Worm (Caenorhabditis elegans) whole organism, L1 larva: ENCODE data around the gene zhp-4.
A peak's percentile ranks its signal among the peaks of the same experiment; 100 is the strongest.

Experiments used
- C04F5.9 ChIP-seq: sonication (generic microtip); optimal IDR thresholded peaks from 2 replicates; lab custom pipeline; 2016; ENCODE audit warnings: missing genetic modification characterization, missing compliant biosample characterization
- C16A3.4 ChIP-seq: fragments of 150-350 bp; optimal IDR thresholded peaks from 2 replicates; lab custom pipeline; 2014; ENCODE audit warnings: missing biosample characterization, missing genetic modification characterization
- F16B12.6 ChIP-seq: fragments of 150-350 bp; optimal IDR thresholded peaks from 2 replicates; lab custom pipeline; 2014; ENCODE audit warnings: missing biosample characterization, missing genetic modification characterization
- Y116A8C.19 ChIP-seq: sonication (generic microtip); optimal IDR thresholded peaks from 2 replicates; lab custom pipeline; 2016; ENCODE audit warnings: missing compliant biosample characterization, missing genetic modification characterization, borderline replicate concordance
- aha-1 ChIP-seq: fragments of 150-350 bp; optimal IDR thresholded peaks from 2 replicates; lab custom pipeline; 2014; ENCODE audit warnings: missing biosample characterization, missing genetic modification characterization
- alr-1 ChIP-seq: fragments of 200-800 bp; sonication (Bioruptor generic); optimal IDR thresholded peaks from 2 replicates; lab custom pipeline; 2018; ENCODE audit warnings: borderline replicate concordance, mild to moderate bottlenecking, missing genetic modification characterization, missing compliant biosample characterization
- blmp-1 ChIP-seq: fragments of 150-350 bp; optimal IDR thresholded peaks from 2 replicates; lab custom pipeline; 2014; ENCODE audit warnings: missing biosample characterization, missing genetic modification characterization
- ceh-63 ChIP-seq: fragments of 200-800 bp; sonication (Bioruptor generic); optimal IDR thresholded peaks from 2 replicates; lab custom pipeline; 2018; ENCODE audit warnings: mild to moderate bottlenecking, missing genetic modification characterization, missing compliant biosample characterization
- ceh-8 ChIP-seq: fragments of 200-800 bp; sonication (Bioruptor generic); optimal IDR thresholded peaks from 2 replicates; lab custom pipeline; 2018; ENCODE audit warnings: mild to moderate bottlenecking, missing genetic modification characterization, moderate library complexity, missing compliant biosample characterization
- ceh-90 ChIP-seq: sonication (generic microtip); optimal IDR thresholded peaks from 2 replicates; lab custom pipeline; 2016; ENCODE audit warnings: missing genetic modification characterization, missing compliant biosample characterization
- dpl-1 ChIP-seq, 3 experiments: fragments of 150-350 bp in 2 of 3; sonication (generic microtip) in 1 of 3; optimal IDR thresholded peaks; 2 replicates each; lab custom pipeline; 2014 to 2017; ENCODE audit warnings: missing biosample characterization in 3 of 3, missing genetic modification characterization in 3 of 3, missing genetic modification reagents in 3 of 3
- egl-13 ChIP-seq: sonication (generic microtip); optimal IDR thresholded peaks from 2 replicates; lab custom pipeline; 2016; ENCODE audit warnings: missing genotype, missing genetic modification reagents, missing genetic modification characterization, missing compliant biosample characterization
- egl-27 ChIP-seq, 2 experiments: fragments of 150-350 bp in 1 of 2; sonication (generic microtip); optimal IDR thresholded peaks; 3 replicates each; lab custom pipeline; 2017 to 2018; ENCODE audit warnings: missing biosample characterization in 2 of 2, missing genetic modification characterization in 2 of 2, missing genetic modification reagents in 2 of 2
- elt-2 ChIP-seq: sonication (generic microtip); optimal IDR thresholded peaks from 2 replicates; lab custom pipeline; 2016; ENCODE audit warnings: missing genetic modification characterization, mild to moderate bottlenecking, inconsistent platforms, missing compliant biosample characterization, missing genetic modification reagents
- elt-3 ChIP-seq, 6 experiments: fragments of 150-350 bp in 1 of 6; sonication (generic microtip); optimal IDR thresholded peaks; 2 replicates each; lab custom pipeline; 2017 to 2018; ENCODE audit warnings: missing biosample characterization in 6 of 6, missing genetic modification characterization in 6 of 6, inconsistent platforms in 1 of 6
- fkh-4 ChIP-seq: sonication (generic microtip); optimal IDR thresholded peaks from 2 replicates; lab custom pipeline; 2016; ENCODE audit warnings: missing compliant biosample characterization, missing genetic modification characterization, borderline replicate concordance
- fos-1 ChIP-seq: fragments of 150-350 bp; optimal IDR thresholded peaks from 2 replicates; lab custom pipeline; 2014; ENCODE audit warnings: missing biosample characterization, missing genetic modification characterization
- irx-1 ChIP-seq: sonication (generic microtip); optimal IDR thresholded peaks from 2 replicates; lab custom pipeline; 2016; ENCODE audit warnings: missing genetic modification characterization, missing compliant biosample characterization
- jun-1 ChIP-seq: fragments of 150-350 bp; optimal IDR thresholded peaks from 2 replicates; lab custom pipeline; 2014; ENCODE audit warnings: missing biosample characterization, missing genetic modification reagents, missing genetic modification characterization
- lin-39 ChIP-seq: fragments of 150-350 bp; optimal IDR thresholded peaks from 2 replicates; lab custom pipeline; 2014; ENCODE audit warnings: missing biosample characterization, missing genetic modification reagents, missing genetic modification characterization
- lir-3 ChIP-seq: sonication (generic microtip); optimal IDR thresholded peaks from 2 replicates; lab custom pipeline; 2016; ENCODE audit warnings: mild to moderate bottlenecking, missing genetic modification characterization, moderate library complexity, missing compliant biosample characterization; ENCODE audit not compliant: poor library complexity
- lsy-2 ChIP-seq, 2 experiments: fragments of 150-350 bp; optimal IDR thresholded peaks; 2 replicates each; lab custom pipeline; 2014; ENCODE audit warnings: missing biosample characterization in 2 of 2, missing genetic modification characterization in 2 of 2
- mab-9 ChIP-seq: fragments of 200-800 bp; sonication (Bioruptor generic); IDR thresholded peaks from 2 replicates; pipeline ENCODE4 v1.3.6; 2022; ENCODE audit warnings: missing genetic modification reagents, missing genetic modification characterization, missing compliant biosample characterization
- mdl-1 ChIP-seq, 2 experiments: fragments of 150-350 bp; optimal IDR thresholded peaks; 2 replicates each; lab custom pipeline; 2014 to 2017; ENCODE audit warnings: missing biosample characterization in 2 of 2, missing genetic modification characterization in 2 of 2, inconsistent platforms in 1 of 2
- nhr-11 ChIP-seq: fragments of 150-350 bp; optimal IDR thresholded peaks from 2 replicates; lab custom pipeline; 2014; ENCODE audit warnings: missing biosample characterization, missing genetic modification characterization
- nhr-19 ChIP-seq: fragments of 200-800 bp; sonication (Bioruptor generic); conservative IDR thresholded peaks from 2 replicates; pipeline ENCODE4 v1.3.6; 2022; ENCODE audit warnings: missing genetic modification characterization, missing compliant biosample characterization
- nhr-28 ChIP-seq: fragments of 150-350 bp; optimal IDR thresholded peaks from 2 replicates; lab custom pipeline; 2014; ENCODE audit warnings: missing biosample characterization, missing genetic modification characterization
- nhr-77 ChIP-seq: fragments of 150-350 bp; optimal IDR thresholded peaks from 2 replicates; lab custom pipeline; 2014; ENCODE audit warnings: missing biosample characterization, missing genetic modification characterization
- nhr-84 ChIP-seq: sonication (generic microtip); optimal IDR thresholded peaks from 2 replicates; lab custom pipeline; 2017; ENCODE audit warnings: missing biosample characterization, missing genetic modification characterization
- nhr-85 ChIP-seq: sonication (generic microtip); peaks from one replicate; lab custom pipeline; 2016; ENCODE audit warnings: missing genetic modification characterization, inconsistent platforms, missing compliant biosample characterization
- nhr-90 ChIP-seq: sonication (generic microtip); optimal IDR thresholded peaks from 2 replicates; lab custom pipeline; 2016; ENCODE audit warnings: mild to moderate bottlenecking, missing genetic modification characterization, missing compliant biosample characterization; ENCODE audit not compliant: poor library complexity
- rnt-1 ChIP-seq: sonication (generic microtip); optimal IDR thresholded peaks from 2 replicates; lab custom pipeline; 2016; ENCODE audit warnings: mild to moderate bottlenecking, missing genetic modification characterization, moderate library complexity, missing compliant biosample characterization
- skn-1 ChIP-seq: fragments of 150-350 bp; optimal IDR thresholded peaks from 2 replicates; lab custom pipeline; 2014; ENCODE audit warnings: missing biosample characterization, missing genetic modification characterization
- sptf-1 ChIP-seq: fragments of 150-350 bp; optimal IDR thresholded peaks from 2 replicates; lab custom pipeline; 2014; ENCODE audit warnings: missing biosample characterization, missing genetic modification characterization
- sup-37 ChIP-seq: fragments of 200-800 bp; sonication (Bioruptor generic); optimal IDR thresholded peaks from 2 replicates; lab custom pipeline; 2018; ENCODE audit warnings: mild to moderate bottlenecking, missing genetic modification characterization, missing compliant biosample characterization
- tbx-2 ChIP-seq: sonication (generic microtip); optimal IDR thresholded peaks from 2 replicates; lab custom pipeline; 2016; ENCODE audit warnings: missing genetic modification characterization, missing compliant biosample characterization
- tlp-1 ChIP-seq: fragments of 150-350 bp; optimal IDR thresholded peaks from 2 replicates; lab custom pipeline; 2014; ENCODE audit warnings: missing biosample characterization, missing genetic modification characterization
- unc-30 ChIP-seq: sonication (generic microtip); optimal IDR thresholded peaks from 2 replicates; lab custom pipeline; 2017; ENCODE audit warnings: missing biosample characterization, missing genetic modification characterization
- unc-62 ChIP-seq: fragments of 150-350 bp; optimal IDR thresholded peaks from 2 replicates; lab custom pipeline; 2014; ENCODE audit warnings: missing biosample characterization, missing genetic modification reagents, missing genetic modification characterization
- vab-15 ChIP-seq: sonication (generic microtip); optimal IDR thresholded peaks from 2 replicates; lab custom pipeline; 2017; ENCODE audit warnings: missing genotype, mild to moderate bottlenecking, missing genetic modification characterization, missing compliant biosample characterization
- zag-1 ChIP-seq: fragments of 150-350 bp; optimal IDR thresholded peaks from 2 replicates; lab custom pipeline; 2014; ENCODE audit warnings: missing biosample characterization, missing genetic modification characterization

Gene zhp-4

ce11 chrV:19119260-19119659 lies 17.7 kb upstream of the zhp-4 start, which contains the start of gene Y39B6A.13 (continued):
- TF ChIP-seq ceh-8 (GFP tag; lab: Kevin White, UChicago) (no peak), lin-39 (tag; lab: Kevin White, UChicago) (no peak), vab-15 (tag; lab: Kevin White, UChicago) (no peak), lir-3 (tag; lab: Kevin White, UChicago) (no peak), rnt-1 (tag; lab: Kevin White, UChicago) (peak; percentile 42), mab-9 (GFP tag; lab: Robert Waterston, UW) (no peak), unc-62 (GFP tag; lab: Kevin White, UChicago) (no peak), Y116A8C.19 (tag; lab: Kevin White, UChicago) (no peak), nhr-77 (tag; lab: Kevin White, UChicago) (no peak), dpl-1 (GFP tag; optimal IDR thresholded peaks at IDR 0.05; lab: Kevin White, UChicago) (peak; percentile 78 to 89 (median 88)), nhr-28 (tag; lab: Kevin White, UChicago) (no peak), elt-2 (tag; lab: Kevin White, UChicago) (no peak), zag-1 (tag; lab: Kevin White, UChicago) (no peak), alr-1 (tag; lab: Kevin White, UChicago) (no peak), irx-1 (tag; lab: Kevin White, UChicago) (no peak), nhr-19 (GFP tag; lab: Robert Waterston, UW) (peak; percentile 48; the same call in 1 of the 2 replicates), egl-13 (tag; lab: Kevin White, UChicago) (no peak), ceh-63 (GFP tag; lab: Kevin White, UChicago) (no peak), elt-3 (tag; optimal IDR thresholded peaks at IDR 0.05; lab: Kevin White, UChicago) (peak in 1 of 6 experiments; percentile 7), C16A3.4 (tag; lab: Kevin White, UChicago) (peak; percentile 41), tbx-2 (tag; lab: Kevin White, UChicago) (peak; percentile 40), C04F5.9 (tag; lab: Kevin White, UChicago) (no peak), tlp-1 (tag; lab: Kevin White, UChicago) (no peak), F16B12.6 (tag; lab: Kevin White, UChicago) (peak; percentile 8), nhr-85 (tag; lab: Kevin White, UChicago) (peak; percentile 33), ceh-90 (no peak), fkh-4 (tag; lab: Kevin White, UChicago) (no peak), nhr-84 (tag; lab: Kevin White, UChicago) (no peak), nhr-11 (tag; lab: Kevin White, UChicago) (no peak), jun-1 (tag; lab: Kevin White, UChicago) (no peak)

- TF ChIP-seq lir-3 (tag; lab: Kevin White, UChicago) (no peak), skn-1 (tag; lab: Kevin White, UChicago) (no peak), mdl-1 (tag; optimal IDR thresholded peaks at IDR 0.05; lab: Kevin White, UChicago) (no peak), vab-15 (tag; lab: Kevin White, UChicago) (no peak), sptf-1 (no peak), irx-1 (tag; lab: Kevin White, UChicago) (no peak)
Observed at ce11 chrV:19118312-19118711, 16.7 kb upstream of the zhp-4 start, which contains the start of gene pro-3. pro-3 (minus strand) TSS chrV:19118412.

- TF ChIP-seq lir-3 (tag; lab: Kevin White, UChicago) (no peak), sup-37 (no peak), fos-1 (tag; lab: Kevin White, UChicago) (no peak), aha-1 (tag; lab: Kevin White, UChicago) (no peak), ceh-90 (no peak), egl-27 (tag; optimal IDR thresholded peaks at IDR 0.05; lab: Kevin White, UChicago) (no peak), skn-1 (tag; lab: Kevin White, UChicago) (no peak), blmp-1 (tag; lab: Kevin White, UChicago) (no peak), jun-1 (tag; lab: Kevin White, UChicago) (no peak), C16A3.4 (tag; lab: Kevin White, UChicago) (no peak), nhr-90 (no peak), unc-30 (tag; lab: Kevin White, UChicago) (no peak), lsy-2 (tag; optimal IDR thresholded peaks at IDR 0.05; lab: Kevin White, UChicago) (no peak), mab-9 (GFP tag; lab: Robert Waterston, UW) (no peak)
- TF ChIP-seq, all 84 proteins: peak for 0
Observed at ce11 chrV:19116872-19117372, 15.3 kb upstream of the zhp-4 start.
